Worm (Caenorhabditis elegans): ENCODE measurements around the gene srd-36.

DNA sequence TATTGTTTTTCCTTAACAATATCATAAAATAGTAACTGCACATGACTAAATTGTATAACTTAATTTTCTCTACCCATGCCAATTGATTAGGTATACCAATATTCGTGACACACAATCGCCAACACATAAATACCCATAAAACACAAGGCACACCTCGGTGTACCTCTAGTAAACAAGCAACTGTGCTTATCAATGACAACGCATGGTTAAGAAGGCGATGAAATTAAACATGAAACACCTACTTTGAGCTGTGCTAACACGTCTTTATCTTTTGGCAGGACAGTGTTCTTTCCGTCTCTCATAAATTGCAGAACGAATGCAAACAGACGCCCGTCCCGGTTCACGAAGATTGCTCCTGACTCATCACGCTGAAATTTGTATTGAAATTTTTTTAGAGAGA lies 16.2 kb upstream of the srd-36 start:
- TF ChIP-seq klf-2 (GFP tag; conservative IDR thresholded peaks at IDR 0.05) (no peak), ztf-29 (GFP tag; IDR thresholded peaks at IDR 0.05) (no peak), med-1 (GFP tag; optimal IDR thresholded peaks at IDR 0.05; ENCODE audit: insufficient read depth) (no peak), ref-1 (GFP tag; conservative IDR thresholded peaks at IDR 0.05) (no peak), flt-1 (GFP tag; IDR thresholded peaks at IDR 0.05) (no peak), T22C8.4 (GFP tag; IDR thresholded peaks at IDR 0.05) (no peak), ztf-23 (GFP tag; IDR thresholded peaks at IDR 0.05) (no peak), tab-1 (GFP tag; IDR thresholded peaks at IDR 0.05) (no peak), cog-1 (tag; optimal IDR thresholded peaks at IDR 0.05) (no peak)

All from whole organism, midembryonic.